Fruit fly (Drosophila melanogaster): Measurements from ENCODE around the gene Cchl.

Cchl gene

dm6 chr3R:22003508-22003907 is 23.8 kb downstream of the Cchl start:
- TF ChIP-seq Rel (GFP tag; optimal IDR thresholded peaks at IDR 0.05) = no peak
- peak; percentile 84 for TF ChIP-seq Rel (tag; optimal IDR thresholded peaks at IDR 0.05)
- TF ChIP-seq Hr83 (GFP tag; optimal IDR thresholded peaks at IDR 0.05; ENCODE audit: poor library complexity, severe bottlenecking) = no peak

dm6 chr3R:21999641-22000040 is 27.6 kb downstream of the Cchl start:
- no peak for TF ChIP-seq Hr78 (GFP tag; optimal IDR thresholded peaks at IDR 0.05)
- no peak for TF ChIP-seq jim (GFP tag; optimal IDR thresholded peaks at IDR 0.05)
- TF ChIP-seq psq (GFP tag; optimal IDR thresholded peaks at IDR 0.05) = no peak
- no peak for TF ChIP-seq fru (GFP tag; optimal IDR thresholded peaks at IDR 0.05)
- TF ChIP-seq GATAd (GFP tag; optimal IDR thresholded peaks at IDR 0.05) = no peak
- TF ChIP-seq lola (GFP tag; optimal IDR thresholded peaks at IDR 0.05) = no peak

dm6 chr3R:21998877-21999276 is 28.4 kb downstream of the Cchl start:
- TF ChIP-seq woc (GFP tag; optimal IDR thresholded peaks at IDR 0.05) = no peak
- TF ChIP-seq fru (GFP tag; optimal IDR thresholded peaks at IDR 0.05) = peak; percentile 16

- TF ChIP-seq Dif (GFP tag; optimal IDR thresholded peaks at IDR 0.05; ENCODE audit: partially characterized antibody) (no peak), CG9705 (GFP tag; optimal IDR thresholded peaks at IDR 0.05) (no peak), Hr83 (GFP tag; optimal IDR thresholded peaks at IDR 0.05; ENCODE audit: poor library complexity, severe bottlenecking) (no peak), rgr (GFP tag; optimal IDR thresholded peaks at IDR 0.05) (peak; percentile 10), Myc (optimal IDR thresholded peaks at IDR 0.05) (no peak), lola (GFP tag; optimal IDR thresholded peaks at IDR 0.05) (no peak), N (GFP tag; optimal IDR thresholded peaks at IDR 0.05) (no peak), sv (GFP tag; optimal IDR thresholded peaks at IDR 0.05) (no peak), Dfd (GFP tag; optimal IDR thresholded peaks at IDR 0.05) (no peak), usp (GFP tag; optimal IDR thresholded peaks at IDR 0.05) (no peak), dmrt93B (GFP tag; optimal IDR thresholded peaks at IDR 0.05) (no peak), jim (GFP tag; optimal IDR thresholded peaks at IDR 0.05) (no peak), sage (GFP tag; optimal IDR thresholded peaks at IDR 0.05) (no peak), HLH106 (tag; optimal IDR thresholded peaks at IDR 0.05) (peak; percentile 24), Hr78 (GFP tag; optimal IDR thresholded peaks at IDR 0.05) (no peak), Vsx2 (GFP tag; optimal IDR thresholded peaks at IDR 0.05; ENCODE audit: partially characterized antibody) (no peak), CrebA (GFP tag; optimal IDR thresholded peaks at IDR 0.05; ENCODE audit: borderline replicate concordance) (no peak), tai (GFP tag; optimal IDR thresholded peaks at IDR 0.05) (no peak), GATAd (GFP tag; optimal IDR thresholded peaks at IDR 0.05) (no peak), dl (GFP tag; optimal IDR thresholded peaks at IDR 0.05; ENCODE audit: insufficient read depth in 1 of 2, partially characterized antibody in 2 of 2) (no peak), Mio (GFP tag; optimal IDR thresholded peaks at IDR 0.05) (no peak), OdsH (GFP tag; optimal IDR thresholded peaks at IDR 0.05) (no peak), dsf (GFP tag; optimal IDR thresholded peaks at IDR 0.05; ENCODE audit: borderline replicate concordance) (no peak), h (GFP tag; optimal IDR thresholded peaks at IDR 0.05) (peak; percentile 19), foxo (GFP tag; optimal IDR thresholded peaks at IDR 0.05) (peak in 1 of 2 experiments; percentile 7), woc (GFP tag; optimal IDR thresholded peaks at IDR 0.05) (no peak), ey (GFP tag; optimal IDR thresholded peaks at IDR 0.05) (peak; percentile 42), brk (GFP tag; optimal IDR thresholded peaks at IDR 0.05) (no peak), Hnf4 (GFP tag; optimal IDR thresholded peaks at IDR 0.05) (no peak), Rel (GFP tag; optimal IDR thresholded peaks at IDR 0.05) (no peak), Rel (tag; optimal IDR thresholded peaks at IDR 0.05) (no peak), pan (optimal IDR thresholded peaks at IDR 0.05) (no peak), Sp1 (GFP tag; optimal IDR thresholded peaks at IDR 0.05) (no peak), fru (GFP tag; optimal IDR thresholded peaks at IDR 0.05) (peak; percentile 9)
Observed at dm6 chr3R:21992909-21993308, 34.4 kb downstream of the Cchl start.

- no peak for TF ChIP-seq HLH106 (tag; optimal IDR thresholded peaks at IDR 0.05)
- no peak for TF ChIP-seq N (GFP tag; optimal IDR thresholded peaks at IDR 0.05)
- no peak for TF ChIP-seq Myc (optimal IDR thresholded peaks at IDR 0.05)
- TF ChIP-seq CrebA (GFP tag; optimal IDR thresholded peaks at IDR 0.05; ENCODE audit: borderline replicate concordance) = no peak
- TF ChIP-seq Hr78 (GFP tag; optimal IDR thresholded peaks at IDR 0.05) = no peak
- TF ChIP-seq Mio (GFP tag; optimal IDR thresholded peaks at IDR 0.05) = no peak
- no peak for TF ChIP-seq dl (GFP tag; optimal IDR thresholded peaks at IDR 0.05; ENCODE audit: insufficient read depth in 1 of 2, partially characterized antibody in 2 of 2)
- TF ChIP-seq Dfd (GFP tag; optimal IDR thresholded peaks at IDR 0.05) = no peak
- no peak for TF ChIP-seq pan (optimal IDR thresholded peaks at IDR 0.05)
- TF ChIP-seq jim (GFP tag; optimal IDR thresholded peaks at IDR 0.05) = no peak
- no peak for TF ChIP-seq CG9705 (GFP tag; optimal IDR thresholded peaks at IDR 0.05)
- TF ChIP-seq Sp1 (GFP tag; optimal IDR thresholded peaks at IDR 0.05) = no peak
- TF ChIP-seq dsf (GFP tag; optimal IDR thresholded peaks at IDR 0.05; ENCODE audit: borderline replicate concordance) = no peak
- no peak for TF ChIP-seq Hnf4 (GFP tag; optimal IDR thresholded peaks at IDR 0.05)
Observed at dm6 chr3R:21991603-21992002, 35.7 kb downstream of the Cchl start.

All from whole organism, wandering third instar larva.